Worm (Caenorhabditis elegans) whole organism, L3 larva: ENCODE results near the gene fbxb-10.
"Not testable (repeated sequence)": the region's sequence is repeated elsewhere in the genome, so short reads cannot be mapped to it uniquely, and the experiment has no call there.

Experiments
- R02D3.7 ChIP-seq: fragments of 150-350 bp; optimal IDR thresholded peaks from 2 replicates; lab custom pipeline; 2014; ENCODE audit warnings: missing biosample characterization, missing genetic modification characterization
- ama-1 ChIP-seq: fragments of 150-350 bp; optimal IDR thresholded peaks from 2 replicates; lab custom pipeline; 2018
- ceh-82 ChIP-seq: fragments of 150-350 bp; optimal IDR thresholded peaks from 2 replicates; lab custom pipeline; 2014; ENCODE audit warnings: missing biosample characterization, missing genetic modification characterization
- ceh-9 ChIP-seq: sonication (generic microtip); optimal IDR thresholded peaks from 2 replicates; lab custom pipeline; 2018; ENCODE audit warnings: missing biosample characterization, missing genetic modification characterization
- egl-27 ChIP-seq: sonication (generic microtip); optimal IDR thresholded peaks from 4 replicates; lab custom pipeline; 2017; ENCODE audit warnings: missing biosample characterization, missing genetic modification reagents, missing genetic modification characterization
- lin-39 ChIP-seq: fragments of 150-350 bp; optimal IDR thresholded peaks from 2 replicates; lab custom pipeline; 2018; ENCODE audit warnings: missing biosample characterization, missing genetic modification reagents, missing genetic modification characterization
- lsy-12 ChIP-seq: sonication (generic microtip); optimal IDR thresholded peaks from 2 replicates; lab custom pipeline; 2016; ENCODE audit warnings: mild to moderate bottlenecking, missing genetic modification characterization, missing compliant biosample characterization
- mml-1 ChIP-seq: fragments of 150-350 bp; sonication (generic microtip); optimal IDR thresholded peaks from 3 replicates; lab custom pipeline; 2014; ENCODE audit warnings: missing biosample characterization, missing genetic modification characterization
- nhr-76 ChIP-seq: fragments of 150-350 bp; sonication (generic microtip); optimal IDR thresholded peaks from 5 replicates; lab custom pipeline; 2014; ENCODE audit warnings: missing biosample characterization, missing genetic modification characterization
- pqm-1 ChIP-seq: fragments of 150-350 bp; optimal IDR thresholded peaks from 2 replicates; lab custom pipeline; 2017; ENCODE audit warnings: missing biosample characterization, missing genetic modification characterization, inconsistent platforms
- sea-2 ChIP-seq: fragments of 150-350 bp; sonication (generic microtip); optimal IDR thresholded peaks from 4 replicates; lab custom pipeline; 2014; ENCODE audit warnings: missing biosample characterization, missing genetic modification reagents, missing genetic modification characterization
- skn-1 ChIP-seq: fragments of 150-350 bp; optimal IDR thresholded peaks from 2 replicates; lab custom pipeline; 2014; ENCODE audit warnings: missing biosample characterization, missing genetic modification characterization
- tbx-2 ChIP-seq: sonication (generic microtip); optimal IDR thresholded peaks from 2 replicates; lab custom pipeline; 2016; ENCODE audit warnings: mild to moderate bottlenecking, missing genetic modification characterization, missing compliant biosample characterization
- unc-62 ChIP-seq: fragments of 150-350 bp; sonication (generic microtip); optimal IDR thresholded peaks from 4 replicates; lab custom pipeline; 2014; ENCODE audit warnings: missing biosample characterization, missing genetic modification reagents, missing genetic modification characterization

DNA sequence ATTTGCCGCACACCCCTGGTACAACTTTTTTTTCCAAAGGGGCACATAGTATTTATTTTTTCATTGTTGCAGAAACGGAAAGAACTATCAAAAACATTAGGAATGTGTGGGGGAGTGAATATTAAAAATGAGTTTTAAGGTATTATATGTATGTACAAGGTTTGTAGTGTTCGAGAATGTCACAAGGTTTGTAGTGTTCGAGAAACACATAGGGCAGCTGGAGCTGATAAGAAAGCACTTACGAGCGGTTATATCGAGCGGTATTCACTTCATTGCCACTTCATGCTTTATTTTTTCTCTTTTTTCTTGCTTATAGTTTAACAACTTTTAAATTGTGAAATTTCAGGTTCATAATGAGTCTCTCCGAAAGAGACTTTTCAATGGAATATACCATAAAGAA is 50.7 kb downstream of the fbxb-10 start:
- not testable (repeated sequence) for TF ChIP-seq ama-1 (lab: Kevin White, UChicago); mml-1 (tag; lab: Kevin White, UChicago); ceh-9 (tag; lab: Kevin White, UChicago); nhr-76; unc-62 (GFP tag; lab: Kevin White, UChicago); skn-1; R02D3.7 (tag; lab: Kevin White, UChicago); egl-27 (tag; lab: Kevin White, UChicago); lsy-12; ceh-82 (tag; lab: Kevin White, UChicago); sea-2; tbx-2 (tag; lab: Kevin White, UChicago); lin-39 (tag; lab: Kevin White, UChicago)
- TF ChIP-seq pqm-1: peak; percentile 39
